Fruit fly (Drosophila melanogaster): ENCODE measurements around the gene CG15283.
A peak's percentile ranks its signal among the peaks of the same experiment; 100 is the strongest.

Gene CG15283

dm6 chr2L:14442144-14443038 lies 8.3 kb downstream of the CG15283 start:
- no peak for TF ChIP-seq noc (tag; optimal IDR thresholded peaks at IDR 0.05)

dm6 chr2L:14441309-14441708 lies 9.4 kb downstream of the CG15283 start:
- no peak for TF ChIP-seq noc (tag; optimal IDR thresholded peaks at IDR 0.05)

- no peak for TF ChIP-seq noc (tag; optimal IDR thresholded peaks at IDR 0.05)
Measured at dm6 chr2L:14440908-14441307, 9.8 kb downstream of the CG15283 start.

dm6 chr2L:14438827-14439226 lies 11.9 kb downstream of the CG15283 start:
- TF ChIP-seq noc (tag; optimal IDR thresholded peaks at IDR 0.05) = no peak

- TF ChIP-seq noc (tag; optimal IDR thresholded peaks at IDR 0.05) = no peak
Measured at dm6 chr2L:14435866-14436626, 14.7 kb downstream of the CG15283 start.

dm6 chr2L:14434475-14434874 lies 16.2 kb downstream of the CG15283 start:
- TF ChIP-seq noc (tag; optimal IDR thresholded peaks at IDR 0.05) = no peak

- TF ChIP-seq noc (tag; optimal IDR thresholded peaks at IDR 0.05) = peak; percentile 30
Measured at dm6 chr2L:14432410-14433340, 18.0 kb downstream of the CG15283 start.

- TF ChIP-seq noc (tag; optimal IDR thresholded peaks at IDR 0.05) = no peak
Measured at dm6 chr2L:14431421-14431820, 19.3 kb downstream of the CG15283 start.

dm6 chr2L:14430138-14430815 lies 20.4 kb downstream of the CG15283 start:
- no peak for TF ChIP-seq noc (tag; optimal IDR thresholded peaks at IDR 0.05)

- TF ChIP-seq noc (tag; optimal IDR thresholded peaks at IDR 0.05) = no peak
Measured at dm6 chr2L:14425089-14425488, 25.6 kb downstream of the CG15283 start, which contains the start of gene Cpr35B. Cpr35B (minus strand) TSS chr2L:14425189.

dm6 chr2L:14422029-14422831 lies 28.5 kb downstream of the CG15283 start:
- peak; percentile 47 for TF ChIP-seq noc (tag; optimal IDR thresholded peaks at IDR 0.05)

- TF ChIP-seq noc (tag; optimal IDR thresholded peaks at IDR 0.05) = no peak
Measured at dm6 chr2L:14417231-14417630, 33.5 kb downstream of the CG15283 start, which contains the start of gene Pburs. Pburs (minus strand) TSS chr2L:14417331.

- peak; percentile 20 for TF ChIP-seq noc (tag; optimal IDR thresholded peaks at IDR 0.05)
Measured at dm6 chr2L:14414291-14414893, 36.3 kb downstream of the CG15283 start.

- no peak for TF ChIP-seq noc (tag; optimal IDR thresholded peaks at IDR 0.05)
Measured at dm6 chr2L:14413408-14413807, 37.3 kb downstream of the CG15283 start.

Measured in whole organism, larva.